Worm (Caenorhabditis elegans): ENCODE measurements around the gene pyr-1.

ce11 chrII:8631766-8632165 is 19.1 kb upstream of the pyr-1 start:
- TF ChIP-seq flt-1 (GFP tag; IDR thresholded peaks at IDR 0.05) (no peak), tra-4 (tag; optimal IDR thresholded peaks at IDR 0.05) (no peak), tbx-37 (GFP tag; conservative IDR thresholded peaks at IDR 0.05) (no peak), ama-1 (optimal IDR thresholded peaks at IDR 0.05) (no peak)

All from whole organism, early embryonic.